Worm (Caenorhabditis elegans) whole organism, young adult: ENCODE results near the gene W07G4.2.

ENCODE experiments used
- B0019.2 ChIP-seq: fragments of 200-800 bp; sonication (Bioruptor generic); conservative IDR thresholded peaks from 2 replicates; pipeline ENCODE4 v1.3.6; 2022; ENCODE audit warnings: missing genetic modification reagents, missing genetic modification characterization, missing compliant biosample characterization
- B0261.1 ChIP-seq: sonication (generic microtip); optimal IDR thresholded peaks from 2 replicates; lab custom pipeline; 2016; ENCODE audit warnings: mild to moderate bottlenecking, missing genetic modification characterization, moderate library complexity, missing compliant biosample characterization
- B0336.3 ChIP-seq: fragments of 200-800 bp; sonication (Bioruptor generic); IDR thresholded peaks from 2 replicates; pipeline ENCODE4 v1.3.6; 2022; ENCODE audit warnings: missing genetic modification characterization, missing compliant biosample characterization
- C06A6.2 ChIP-seq: fragments of 200-800 bp; sonication (Bioruptor generic); conservative IDR thresholded peaks from 2 replicates; pipeline ENCODE4 v1.3.6; 2022; ENCODE audit warnings: missing genetic modification characterization, missing compliant biosample characterization
- C17E4.6 ChIP-seq: fragments of 200-800 bp; sonication (Bioruptor generic); IDR thresholded peaks from 2 replicates; pipeline ENCODE4 v1.3.6; 2022; ENCODE audit warnings: missing genetic modification reagents, missing genetic modification characterization, missing compliant biosample characterization
- F10E7.11 ChIP-seq: sonication (generic microtip); optimal IDR thresholded peaks from 2 replicates; lab custom pipeline; 2017; ENCODE audit warnings: mild to moderate bottlenecking, missing genetic modification characterization, moderate library complexity, missing compliant biosample characterization
- F37B4.10 ChIP-seq: fragments of 200-800 bp; sonication (Bioruptor generic); IDR thresholded peaks from 2 replicates; pipeline ENCODE4 v1.3.6; 2022; ENCODE audit warnings: missing genetic modification characterization, missing compliant biosample characterization
- F49E8.2 ChIP-seq: sonication (generic microtip); optimal IDR thresholded peaks from 3 replicates; lab custom pipeline; 2017; ENCODE audit warnings: missing genetic modification characterization, mild to moderate bottlenecking, missing compliant biosample characterization, antibody characterized with exemption, moderate library complexity; ENCODE audit not compliant: insufficient read depth
- F55B11.4 ChIP-seq: sonication (generic microtip); optimal IDR thresholded peaks from 2 replicates; lab custom pipeline; 2016; ENCODE audit warnings: missing compliant biosample characterization, missing genetic modification characterization, borderline replicate concordance; ENCODE audit not compliant: insufficient read depth
- F57C9.4 ChIP-seq: sonication (generic microtip); optimal IDR thresholded peaks from 2 replicates; lab custom pipeline; 2017; ENCODE audit warnings: mild to moderate bottlenecking, missing genetic modification characterization, missing compliant biosample characterization
- K11D2.4 ChIP-seq: fragments of 200-800 bp; sonication (Bioruptor generic); IDR thresholded peaks from 2 replicates; pipeline ENCODE4 v1.3.6; 2022; ENCODE audit warnings: missing genetic modification reagents, missing genetic modification characterization, missing compliant biosample characterization
- K12H6.12 ChIP-seq: fragments of 200-800 bp; sonication (Bioruptor generic); optimal IDR thresholded peaks from 2 replicates; lab custom pipeline; 2018; ENCODE audit warnings: mild to moderate bottlenecking, missing genetic modification characterization, missing compliant biosample characterization
- T26A5.8 ChIP-seq: sonication (generic microtip); optimal IDR thresholded peaks from 2 replicates; lab custom pipeline; 2016; ENCODE audit warnings: missing genetic modification characterization, missing compliant biosample characterization
- Y53G8AR.9 ChIP-seq: fragments of 200-800 bp; sonication (Bioruptor generic); conservative IDR thresholded peaks from 2 replicates; pipeline ENCODE4 v1.3.6; 2022; ENCODE audit warnings: missing genetic modification reagents, missing genetic modification characterization, missing compliant biosample characterization
- Y67H2A.10 ChIP-seq: fragments of 200-800 bp; sonication (Bioruptor generic); conservative IDR thresholded peaks from 2 replicates; pipeline ENCODE4 v1.3.6; 2022; ENCODE audit warnings: missing genetic modification reagents, missing genetic modification characterization, missing compliant biosample characterization
- Y79H2A.3 ChIP-seq: fragments of 200-800 bp; sonication (Bioruptor generic); conservative IDR thresholded peaks from 2 replicates; pipeline ENCODE4 v1.3.6; 2022; ENCODE audit warnings: missing genetic modification reagents, missing genetic modification characterization, missing compliant biosample characterization
- ZK185.1 ChIP-seq: sonication (generic microtip); optimal IDR thresholded peaks from 2 replicates; lab custom pipeline; 2016; ENCODE audit warnings: mild to moderate bottlenecking, missing genetic modification characterization, missing compliant biosample characterization; ENCODE audit not compliant: poor library complexity, severe bottlenecking
- akir-1 ChIP-seq: fragments of 200-800 bp; sonication (Bioruptor generic); optimal IDR thresholded peaks from 2 replicates; lab custom pipeline; 2018; ENCODE audit warnings: mild to moderate bottlenecking, missing genetic modification characterization, moderate library complexity, missing compliant biosample characterization
- ama-1 ChIP-seq, 3 experiments: fragments of 150-350 bp in 1 of 3; sonication (generic microtip) in 2 of 3; optimal IDR thresholded peaks; 2 replicates each; lab custom pipeline; 2014 to 2018; ENCODE audit warnings: missing biosample characterization in 2 of 3, missing genetic modification characterization in 2 of 3, missing genetic modification reagents in 2 of 3
- aptf-2 ChIP-seq: fragments of 200-800 bp; sonication (Bioruptor generic); conservative IDR thresholded peaks from 2 replicates; pipeline ENCODE4 v1.3.6; 2022; ENCODE audit warnings: missing genetic modification reagents, missing genetic modification characterization, missing compliant biosample characterization
- atf-7 ChIP-seq: sonication (generic microtip); optimal IDR thresholded peaks from 2 replicates; lab custom pipeline; 2017; ENCODE audit warnings: mild to moderate bottlenecking, missing genetic modification characterization, missing compliant biosample characterization
- attf-3 ChIP-seq: fragments of 200-800 bp; sonication (Bioruptor generic); conservative IDR thresholded peaks from 2 replicates; pipeline ENCODE4 v1.3.6; 2022; ENCODE audit warnings: missing genetic modification reagents, missing genetic modification characterization, missing compliant biosample characterization
- bed-2 ChIP-seq: fragments of 200-800 bp; sonication (Bioruptor generic); IDR thresholded peaks from 2 replicates; pipeline ENCODE4 v1.3.6; 2022; ENCODE audit warnings: missing genetic modification reagents, missing genetic modification characterization, missing compliant biosample characterization
- cebp-2 ChIP-seq: fragments of 200-800 bp; sonication (Bioruptor generic); IDR thresholded peaks from 2 replicates; pipeline ENCODE4 v1.3.6; 2022; ENCODE audit warnings: missing genetic modification characterization, missing compliant biosample characterization
- ceh-40 ChIP-seq: fragments of 200-800 bp; sonication (Bioruptor generic); IDR thresholded peaks from 2 replicates; pipeline ENCODE4 v1.3.6; 2022; ENCODE audit warnings: missing genetic modification characterization, missing compliant biosample characterization
- ceh-91 ChIP-seq: fragments of 200-800 bp; sonication (Bioruptor generic); IDR thresholded peaks from 2 replicates; pipeline ENCODE4 v1.3.6; 2022; ENCODE audit warnings: missing genetic modification reagents, missing genetic modification characterization, missing compliant biosample characterization
- dox-1 ChIP-seq: fragments of 200-800 bp; sonication (Bioruptor generic); IDR thresholded peaks from 2 replicates; pipeline ENCODE4 v1.3.6; 2022; ENCODE audit warnings: missing genetic modification reagents, missing genetic modification characterization, missing compliant biosample characterization
- dpff-1 ChIP-seq: sonication (generic microtip); optimal IDR thresholded peaks from 2 replicates; lab custom pipeline; 2017; ENCODE audit warnings: mild to moderate bottlenecking, missing genetic modification characterization, missing compliant biosample characterization
- dpl-1 ChIP-seq: fragments of 150-350 bp; optimal IDR thresholded peaks from 2 replicates; lab custom pipeline; 2014; ENCODE audit warnings: missing biosample characterization, missing genetic modification reagents, missing genetic modification characterization
- efl-1 ChIP-seq: fragments of 150-350 bp; optimal IDR thresholded peaks from 2 replicates; lab custom pipeline; 2014; ENCODE audit warnings: missing biosample characterization, missing genetic modification reagents, missing genetic modification characterization
- ekl-4 ChIP-seq: fragments of 200-800 bp; sonication (Bioruptor generic); IDR thresholded peaks from 2 replicates; pipeline ENCODE4 v1.3.6; 2022; ENCODE audit warnings: missing genetic modification reagents, missing genetic modification characterization, missing compliant biosample characterization
- him-1 ChIP-seq: sonication (generic microtip); optimal IDR thresholded peaks from 2 replicates; lab custom pipeline; 2016; ENCODE audit warnings: missing genotype, missing genetic modification reagents, missing genetic modification characterization, missing compliant biosample characterization
- hmg-20 ChIP-seq: fragments of 200-800 bp; sonication (Bioruptor generic); IDR thresholded peaks from 2 replicates; pipeline ENCODE4 v1.3.6; 2022; ENCODE audit warnings: missing genetic modification reagents, missing genetic modification characterization, missing compliant biosample characterization
- hrde-1 ChIP-seq: sonication (generic microtip); optimal IDR thresholded peaks from 2 replicates; lab custom pipeline; 2016; ENCODE audit warnings: missing genetic modification characterization, mild to moderate bottlenecking, missing compliant biosample characterization, moderate library complexity, missing genotype, missing genetic modification reagents, borderline replicate concordance
- lag-1 ChIP-seq: fragments of 200-800 bp; sonication (Bioruptor generic); IDR thresholded peaks from 2 replicates; pipeline ENCODE4 v1.3.6; 2022; ENCODE audit warnings: missing genetic modification reagents, missing genetic modification characterization, missing compliant biosample characterization
- lsl-1 ChIP-seq: fragments of 200-800 bp; sonication (Bioruptor generic); optimal IDR thresholded peaks from 2 replicates; lab custom pipeline; 2018; ENCODE audit warnings: mild to moderate bottlenecking, missing genetic modification characterization, moderate library complexity, missing compliant biosample characterization
- madf-8 ChIP-seq: fragments of 200-800 bp; sonication (Bioruptor generic); conservative IDR thresholded peaks from 2 replicates; pipeline ENCODE4 v1.3.6; 2022; ENCODE audit warnings: missing genetic modification reagents, missing genetic modification characterization, missing compliant biosample characterization
- nfyb-1 ChIP-seq: fragments of 200-800 bp; sonication (Bioruptor generic); IDR thresholded peaks from 2 replicates; pipeline ENCODE4 v1.3.6; 2022; ENCODE audit warnings: missing genetic modification reagents, missing genetic modification characterization, missing compliant biosample characterization
- nhr-27 ChIP-seq: fragments of 200-800 bp; sonication (Bioruptor generic); optimal IDR thresholded peaks from 2 replicates; lab custom pipeline; 2018; ENCODE audit warnings: mild to moderate bottlenecking, missing genetic modification characterization, moderate library complexity, missing compliant biosample characterization
- pha-4 ChIP-seq: fragments of 150-350 bp; sonication (generic microtip); optimal IDR thresholded peaks from 2 replicates; lab custom pipeline; 2014; ENCODE audit warnings: missing biosample characterization, missing genetic modification reagents, missing genetic modification characterization
- sea-2 ChIP-seq: fragments of 200-800 bp; sonication (Bioruptor generic); IDR thresholded peaks from 2 replicates; pipeline ENCODE4 v1.3.6; 2022; ENCODE audit warnings: missing genetic modification characterization, missing compliant biosample characterization
- snpc-1.1 ChIP-seq: sonication (generic microtip); optimal IDR thresholded peaks from 2 replicates; lab custom pipeline; 2017; ENCODE audit warnings: missing genetic modification characterization, mild to moderate bottlenecking, missing compliant biosample characterization, antibody characterized with exemption, moderate library complexity, missing genotype, missing genetic modification reagents; ENCODE audit not compliant: insufficient read depth
- snpc-4 ChIP-seq, 5 experiments: fragments of 150-350 bp in 1 of 5; sonication (generic microtip) in 4 of 5; optimal IDR thresholded peaks; 2 replicates each; lab custom pipeline; 2014 to 2018; ENCODE audit warnings: missing genetic modification characterization in 5 of 5, missing biosample characterization in 3 of 5, antibody characterized with exemption in 2 of 5, mild to moderate bottlenecking in 2 of 5, missing compliant biosample characterization in 2 of 5, missing genotype in 2 of 5, moderate library complexity in 2 of 5, missing genetic modification reagents in 1 of 5
- sptf-2 ChIP-seq: fragments of 200-800 bp; sonication (Bioruptor generic); optimal IDR thresholded peaks from 2 replicates; lab custom pipeline; 2018; ENCODE audit warnings: mild to moderate bottlenecking, missing genetic modification characterization, missing compliant biosample characterization
- tbp1 ChIP-seq: fragments of 200-800 bp; sonication (Bioruptor generic); optimal IDR thresholded peaks from 2 replicates; lab custom pipeline; 2018; ENCODE audit warnings: mild to moderate bottlenecking, missing genetic modification characterization, missing compliant biosample characterization
- zfh-2 ChIP-seq: fragments of 200-800 bp; sonication (Bioruptor generic); conservative IDR thresholded peaks from 2 replicates; pipeline ENCODE4 v1.3.6; 2022; ENCODE audit warnings: missing genetic modification reagents, missing genetic modification characterization, missing compliant biosample characterization
- ztf-18 ChIP-seq: sonication (generic microtip); optimal IDR thresholded peaks from 2 replicates; lab custom pipeline; 2016; ENCODE audit warnings: missing genotype, mild to moderate bottlenecking, missing genetic modification characterization, missing compliant biosample characterization
- ztf-25 ChIP-seq: fragments of 200-800 bp; sonication (Bioruptor generic); IDR thresholded peaks from 2 replicates; pipeline ENCODE4 v1.3.6; 2022; ENCODE audit warnings: missing genetic modification reagents, missing genetic modification characterization, missing compliant biosample characterization

W07G4.2 gene

DNA sequence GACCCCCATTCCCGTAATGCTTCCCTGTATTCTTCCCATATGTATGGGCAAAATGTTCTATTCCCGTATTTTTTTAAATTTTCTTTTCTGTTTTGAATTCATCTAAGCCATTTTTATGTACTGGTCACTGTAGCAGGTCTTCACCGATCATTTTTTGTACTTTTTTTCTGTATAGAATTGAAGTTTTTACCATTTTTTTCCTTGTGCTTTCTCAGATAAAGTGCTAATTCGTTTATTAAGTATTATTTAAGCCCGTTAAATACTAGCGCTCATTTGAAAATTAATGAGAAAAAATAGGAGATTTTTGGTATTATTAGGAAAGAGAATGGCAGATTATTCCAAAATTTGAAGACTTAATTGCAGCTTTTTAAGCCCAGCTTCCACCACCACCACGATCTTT is 29.6 kb downstream of the W07G4.2 start (continued):
- no peak for TF ChIP-seq ztf-25 (GFP tag; lab: Robert Waterston, UW)
- TF ChIP-seq sptf-2 (GFP tag; lab: Kevin White, UChicago), result no peak
- no peak for TF ChIP-seq ama-1 (optimal IDR thresholded peaks at IDR 0.05; lab: Kevin White, UChicago)
- TF ChIP-seq ama-1 (GFP tag; optimal IDR thresholded peaks at IDR 0.05; lab: Kevin White, UChicago), result peak in 1 of 2 experiments; percentile 61
- peak; percentile 1 for TF ChIP-seq lsl-1
- TF ChIP-seq tbp1, result no peak
- TF ChIP-seq C06A6.2 (GFP tag; lab: Robert Waterston, UW), result no peak
- no peak for TF ChIP-seq sea-2 (GFP tag; lab: Robert Waterston, UW)
- no peak for TF ChIP-seq K11D2.4 (GFP tag; lab: Robert Waterston, UW)
- TF ChIP-seq aptf-2 (GFP tag; lab: Robert Waterston, UW), result no peak
- no peak for TF ChIP-seq F37B4.10 (GFP tag; lab: Robert Waterston, UW)
- TF ChIP-seq B0261.1 (tag; lab: Kevin White, UChicago), result no peak
- TF ChIP-seq bed-2 (GFP tag; lab: Robert Waterston, UW), result no peak
- peak; percentile 88 for TF ChIP-seq hrde-1 (tag; lab: Kevin White, UChicago)
- TF ChIP-seq lag-1 (GFP tag; lab: Robert Waterston, UW), result no peak
- no peak for TF ChIP-seq cebp-2 (GFP tag; lab: Robert Waterston, UW)
- no peak for TF ChIP-seq K12H6.12 (tag; lab: Kevin White, UChicago)
- no peak for TF ChIP-seq ceh-91 (GFP tag; lab: Robert Waterston, UW)
- no peak for TF ChIP-seq F57C9.4 (tag; lab: Kevin White, UChicago)
- no peak for TF ChIP-seq C17E4.6 (GFP tag; lab: Robert Waterston, UW)
- TF ChIP-seq F49E8.2 (tag; lab: Kevin White, UChicago), result peak; percentile 72
- TF ChIP-seq pha-4 (tag; lab: Kevin White, UChicago), result no peak
- TF ChIP-seq ekl-4 (GFP tag; lab: Robert Waterston, UW), result no peak
- TF ChIP-seq T26A5.8, result no peak
- TF ChIP-seq nfyb-1 (GFP tag; lab: Robert Waterston, UW), result no peak
- no peak for TF ChIP-seq ceh-40
- no peak for TF ChIP-seq efl-1 (GFP tag; lab: Kevin White, UChicago)
- no peak for TF ChIP-seq madf-8 (GFP tag; lab: Robert Waterston, UW)
- TF ChIP-seq ztf-18, result no peak
- no peak for TF ChIP-seq snpc-4 (GFP tag; optimal IDR thresholded peaks at IDR 0.05; lab: Kevin White, UChicago)
- TF ChIP-seq snpc-4 (tag; optimal IDR thresholded peaks at IDR 0.05; lab: Kevin White, UChicago), result peak in 2 of 4 experiments; percentile 2 to 24
- TF ChIP-seq Y53G8AR.9 (GFP tag; lab: Robert Waterston, UW), result peak; percentile 25; the same call in 1 of the 2 replicates
- TF ChIP-seq akir-1 (GFP tag; lab: Kevin White, UChicago), result no peak
- TF ChIP-seq F10E7.11 (tag; lab: Kevin White, UChicago), result no peak
- no peak for TF ChIP-seq him-1
- no peak for TF ChIP-seq Y67H2A.10 (GFP tag; lab: Robert Waterston, UW)
- no peak for TF ChIP-seq attf-3 (GFP tag; lab: Robert Waterston, UW)
- TF ChIP-seq B0019.2, result no peak
- no peak for TF ChIP-seq nhr-27
- no peak for TF ChIP-seq zfh-2
- TF ChIP-seq hmg-20, result no peak
- TF ChIP-seq atf-7 (tag; lab: Kevin White, UChicago), result no peak
- no peak for TF ChIP-seq B0336.3
- TF ChIP-seq snpc-1.1, result no peak
- TF ChIP-seq F55B11.4 (tag; lab: Kevin White, UChicago), result no peak
- no peak for TF ChIP-seq Y79H2A.3
- no peak; the same call in 1 of the 2 replicates for TF ChIP-seq dox-1
- TF ChIP-seq dpff-1, result no peak
- TF ChIP-seq ZK185.1 (tag; lab: Kevin White, UChicago), result no peak
- no peak for TF ChIP-seq dpl-1
